Fruit fly (Drosophila melanogaster): ENCODE measurements around the gene ssp.
A peak's percentile ranks its signal among the peaks of the same experiment; 100 is the strongest.

The ssp gene

DNA sequence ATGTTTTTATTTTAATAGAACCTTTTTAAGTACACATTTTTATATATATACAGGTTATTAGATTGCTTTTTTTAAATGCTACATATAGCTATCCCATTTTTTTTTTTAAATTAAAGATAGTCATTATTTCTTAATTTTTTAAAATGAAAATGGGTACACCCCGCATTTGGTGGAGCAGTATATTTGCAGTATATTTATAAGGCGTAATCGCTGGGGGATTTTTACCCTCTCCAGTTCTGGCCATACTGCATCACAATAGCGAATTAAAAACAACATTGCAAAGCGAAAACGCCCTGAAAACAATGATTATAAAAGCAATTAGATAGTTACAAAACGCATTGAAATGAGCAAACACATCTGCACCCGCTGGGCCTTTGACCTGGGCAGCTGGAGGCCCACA lies 31.0 kb downstream of the ssp start, which contains the start of gene CG32099:
CG32099 (plus strand) TSS at position 250 of the 400 bp plus-strand sequence.
- TF ChIP-seq net (GFP tag; optimal IDR thresholded peaks at IDR 0.05) (no peak), fkh (GFP tag; optimal IDR thresholded peaks at IDR 0.05) (no peak), esn (GFP tag; optimal IDR thresholded peaks at IDR 0.05) (no peak), OdsH (GFP tag; optimal IDR thresholded peaks at IDR 0.05) (no peak), CG8632 (GFP tag; optimal IDR thresholded peaks at IDR 0.05) (no peak), Ets21C (GFP tag; optimal IDR thresholded peaks at IDR 0.05) (no peak), CG7368 (GFP tag; optimal IDR thresholded peaks at IDR 0.05) (no peak)

dm6 chr3L:12162156-12162682 lies 44.2 kb downstream of the ssp start:
- TF ChIP-seq CG3919 (GFP tag; optimal IDR thresholded peaks at IDR 0.05) = no peak
- TF ChIP-seq vri (GFP tag; optimal IDR thresholded peaks at IDR 0.05) = no peak
- TF ChIP-seq CG9139 (GFP tag; optimal IDR thresholded peaks at IDR 0.05) = no peak
- TF ChIP-seq Lpt (GFP tag; optimal IDR thresholded peaks at IDR 0.05) = no peak

DNA sequence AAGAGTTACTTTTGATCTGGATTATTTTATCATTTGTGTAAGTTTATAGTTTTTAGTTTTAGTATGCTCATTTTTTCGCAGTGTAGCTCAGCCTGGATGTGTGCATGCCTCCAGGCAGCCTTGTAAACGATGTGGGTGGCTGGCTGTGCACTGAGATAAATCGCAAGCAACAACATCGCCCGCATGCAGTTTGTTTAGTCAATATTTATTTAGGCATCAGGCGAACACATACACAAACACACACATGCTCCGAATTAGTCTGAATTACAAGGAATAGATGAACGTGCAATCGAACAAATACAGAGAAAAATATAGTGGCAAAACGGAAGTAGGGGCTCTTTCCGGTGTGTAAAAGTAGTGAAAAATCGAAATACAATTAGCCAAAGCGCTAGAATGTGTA lies 45.0 kb downstream of the ssp start:
- TF ChIP-seq eg (GFP tag; IDR thresholded peaks at IDR 0.05) = no peak
- no peak for TF ChIP-seq CG10631 (GFP tag; optimal IDR thresholded peaks at IDR 0.05)
- TF ChIP-seq CG8319 (GFP tag; optimal IDR thresholded peaks at IDR 0.05) = no peak
- TF ChIP-seq CG6792 (GFP tag; optimal IDR thresholded peaks at IDR 0.05) = no peak
- no peak for TF ChIP-seq Smox (GFP tag; optimal IDR thresholded peaks at IDR 0.05)
- TF ChIP-seq CG6276 (GFP tag; optimal IDR thresholded peaks at IDR 0.05) = no peak
- TF ChIP-seq CG6854 (GFP tag; optimal IDR thresholded peaks at IDR 0.05) = no peak
- TF ChIP-seq OdsH (GFP tag; optimal IDR thresholded peaks at IDR 0.05) = no peak
- TF ChIP-seq fd85E (GFP tag; optimal IDR thresholded peaks at IDR 0.05) = no peak
- TF ChIP-seq CG31627 (GFP tag; optimal IDR thresholded peaks at IDR 0.05) = no peak

DNA sequence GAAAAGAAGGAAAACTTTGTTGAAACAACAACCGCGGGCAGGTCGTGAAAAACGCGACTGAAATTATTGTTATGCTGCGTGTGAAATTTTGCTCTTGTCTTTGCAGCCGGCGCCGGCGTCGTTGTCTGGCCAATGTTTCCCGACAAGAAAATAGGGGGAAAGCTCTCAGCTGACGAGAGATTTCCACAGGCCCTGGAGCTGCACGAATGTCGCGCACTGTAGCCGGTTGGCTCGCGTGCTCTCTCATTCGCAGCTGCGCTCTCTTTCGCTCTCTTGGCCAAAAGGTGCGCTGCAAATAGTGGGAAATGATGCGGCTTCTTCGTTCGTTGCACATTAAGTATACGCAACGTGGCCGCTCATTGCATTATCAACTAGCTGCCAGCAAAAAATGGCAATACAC lies 45.6 kb downstream of the ssp start, which contains the start of gene CG9760:
CG9760 (minus strand) TSS at position 43 of the 400 bp plus-strand sequence.
- TF ChIP-seq pdm3 (GFP tag; optimal IDR thresholded peaks at IDR 0.05) (no peak), eg (GFP tag; IDR thresholded peaks at IDR 0.05) (peak; percentile 74), CG1621 (tag; optimal IDR thresholded peaks at IDR 0.05) (no peak), spab (GFP tag; optimal IDR thresholded peaks at IDR 0.05) (no peak), dsx (GFP tag; optimal IDR thresholded peaks at IDR 0.05; ENCODE audit: poor library complexity, severe bottlenecking) (no peak), CG3919 (GFP tag; optimal IDR thresholded peaks at IDR 0.05) (no peak), ss (GFP tag; optimal IDR thresholded peaks at IDR 0.05) (no peak), Eip75B (GFP tag; optimal IDR thresholded peaks at IDR 0.05) (no peak), CG6276 (GFP tag; optimal IDR thresholded peaks at IDR 0.05) (peak; percentile 12), Smox (GFP tag; optimal IDR thresholded peaks at IDR 0.05) (no peak), CG11902 (GFP tag; optimal IDR thresholded peaks at IDR 0.05) (no peak), Sox15 (GFP tag; optimal IDR thresholded peaks at IDR 0.05) (no peak), CG6854 (GFP tag; optimal IDR thresholded peaks at IDR 0.05) (no peak), CG6792 (GFP tag; optimal IDR thresholded peaks at IDR 0.05) (no peak), esn (GFP tag; optimal IDR thresholded peaks at IDR 0.05) (no peak), vri (GFP tag; optimal IDR thresholded peaks at IDR 0.05) (no peak), CG16779 (tag; optimal IDR thresholded peaks at IDR 0.05) (no peak), CG11762 (GFP tag; optimal IDR thresholded peaks at IDR 0.05; ENCODE audit: insufficient read depth) (no peak), Sox102F (GFP tag; optimal IDR thresholded peaks at IDR 0.05) (no peak), Hr38 (GFP tag; optimal IDR thresholded peaks at IDR 0.05) (no peak), Eip78C (GFP tag) (no peak), achi (GFP tag; optimal IDR thresholded peaks at IDR 0.05) (no peak), CG4318 (GFP tag; optimal IDR thresholded peaks at IDR 0.05) (no peak), CG3032 (tag; optimal IDR thresholded peaks at IDR 0.05) (no peak), CG8632 (GFP tag; optimal IDR thresholded peaks at IDR 0.05) (no peak), Gug (GFP tag; IDR thresholded peaks at IDR 0.05) (no peak), CG8119 (GFP tag; IDR thresholded peaks at IDR 0.05) (no peak), CG31627 (GFP tag; optimal IDR thresholded peaks at IDR 0.05) (no peak), Blimp-1 (GFP tag; optimal IDR thresholded peaks at IDR 0.05) (no peak), CG10631 (GFP tag; optimal IDR thresholded peaks at IDR 0.05) (no peak), OdsH (GFP tag; optimal IDR thresholded peaks at IDR 0.05) (peak; percentile 7), fd59A (GFP tag; optimal IDR thresholded peaks at IDR 0.05) (no peak), CG32006 (GFP tag; optimal IDR thresholded peaks at IDR 0.05) (peak; percentile 14), fd85E (GFP tag; optimal IDR thresholded peaks at IDR 0.05) (no peak), topi (GFP tag; optimal IDR thresholded peaks at IDR 0.05) (no peak), cyc (GFP tag; optimal IDR thresholded peaks at IDR 0.05) (no peak), CG34406 (GFP tag; optimal IDR thresholded peaks at IDR 0.05) (no peak)
